Fruit fly (Drosophila melanogaster): Measurements from ENCODE around the gene CG42676.

dm6 chr3L:1797005-1797404 is 5.9 kb upstream of the CG42676 start, which contains the start of gene CG12020:
- no peak for TF ChIP-seq CG8478 (optimal IDR thresholded peaks at IDR 0.05)
- TF ChIP-seq psq (optimal IDR thresholded peaks at IDR 0.05), result no peak
- no peak for TF ChIP-seq Dll (optimal IDR thresholded peaks at IDR 0.05)
